Fruit fly (Drosophila melanogaster) whole organism, wandering third instar larva: ENCODE measurements around the gene B9d1.
A peak's percentile ranks its signal among the peaks of the same experiment; 100 is the strongest.

Experiments used
- Abd-B ChIP-seq: fragments of >200 bp; optimal IDR thresholded peaks from 2 replicates; lab custom pipeline; 2017; ENCODE audit warnings: missing biosample characterization, missing genetic modification characterization
- CG9705 ChIP-seq: fragments of 200-800 bp; sonication (Bioruptor generic); optimal IDR thresholded peaks from 2 replicates; lab custom pipeline; 2018; ENCODE audit warnings: missing biosample characterization, mild to moderate bottlenecking, missing genetic modification characterization
- CrebA ChIP-seq: fragments of 200-800 bp; sonication (Bioruptor generic); optimal IDR thresholded peaks from 2 replicates; lab custom pipeline; 2016; ENCODE audit warnings: missing biosample characterization, mild to moderate bottlenecking, missing genetic modification characterization, borderline replicate concordance
- HLH106 ChIP-seq: fragments of 200-800 bp; optimal IDR thresholded peaks from 3 replicates; lab custom pipeline; 2019; ENCODE audit warnings: missing biosample characterization, mild to moderate bottlenecking, missing genetic modification characterization, moderate library complexity
- Hnf4 ChIP-seq: fragments of 200-800 bp; sonication (Bioruptor generic); optimal IDR thresholded peaks from 2 replicates; lab custom pipeline; 2016; ENCODE audit warnings: missing biosample characterization, mild to moderate bottlenecking, missing genetic modification characterization
- Hr78 ChIP-seq: fragments of >200 bp; optimal IDR thresholded peaks from 2 replicates; lab custom pipeline; 2017; ENCODE audit warnings: missing biosample characterization, missing genetic modification characterization
- Hr83 ChIP-seq: fragments of 200-300 bp; sonication (Bioruptor generic); optimal IDR thresholded peaks from 2 replicates; lab custom pipeline; 2016; ENCODE audit warnings: missing biosample characterization, mild to moderate bottlenecking, missing genetic modification characterization, moderate library complexity; ENCODE audit not compliant: poor library complexity, severe bottlenecking
- Jra ChIP-seq: sonication (Bioruptor generic); optimal IDR thresholded peaks from 2 replicates; lab custom pipeline; 2016; ENCODE audit warnings: missing biosample characterization, missing genetic modification characterization
- Mio ChIP-seq: sonication (Bioruptor generic); optimal IDR thresholded peaks from 2 replicates; lab custom pipeline; 2016; ENCODE audit warnings: missing biosample characterization, missing genetic modification characterization
- Myc ChIP-seq: fragments of >200 bp; optimal IDR thresholded peaks from 2 replicates; lab custom pipeline; 2017
- N ChIP-seq: fragments of >200 bp; optimal IDR thresholded peaks from 2 replicates; lab custom pipeline; 2018; ENCODE audit warnings: missing biosample characterization, missing external identifiers, missing genetic modification characterization
- OdsH ChIP-seq: fragments of 200-800 bp; sonication (Bioruptor generic); optimal IDR thresholded peaks from 2 replicates; lab custom pipeline; 2016; ENCODE audit warnings: missing biosample characterization, mild to moderate bottlenecking, missing genetic modification characterization
- Rel ChIP-seq, 2 experiments: fragments of 200-800 bp; sonication (Bioruptor generic) in 1 of 2; optimal IDR thresholded peaks; 2 replicates in 1 of 2; 3 replicates in 1 of 2; lab custom pipeline; 2016 to 2019; ENCODE audit warnings: mild to moderate bottlenecking in 2 of 2, missing biosample characterization in 2 of 2, missing genetic modification characterization in 2 of 2, moderate library complexity in 1 of 2
- Sp1 ChIP-seq: fragments of 200-800 bp; sonication (Bioruptor generic); optimal IDR thresholded peaks from 3 replicates; lab custom pipeline; 2019; ENCODE audit warnings: missing biosample characterization, mild to moderate bottlenecking, missing genetic modification characterization, moderate library complexity
- br ChIP-seq: fragments of 200-800 bp; sonication (Bioruptor generic); optimal IDR thresholded peaks from 2 replicates; lab custom pipeline; 2016; ENCODE audit warnings: missing biosample characterization, missing genetic modification characterization
- brk ChIP-seq: fragments of 200-800 bp; sonication (Bioruptor generic); optimal IDR thresholded peaks from 2 replicates; lab custom pipeline; 2016; ENCODE audit warnings: missing biosample characterization, mild to moderate bottlenecking, missing genetic modification characterization
- dl ChIP-seq, 2 experiments: fragments of 175-275, 200-275 bp in 1 of 2; fragments of 200-275 bp in 1 of 2; sonication (Bioruptor generic); optimal IDR thresholded peaks; lab custom pipeline; 2018; ENCODE audit warnings: mild to moderate bottlenecking in 2 of 2, missing biosample characterization in 2 of 2, missing genetic modification characterization in 2 of 2, moderate library complexity in 2 of 2; ENCODE audit not compliant: partially characterized antibody in 2 of 2, insufficient read depth in 1 of 2
- dmrt93B ChIP-seq: fragments of 200-800 bp; sonication (Bioruptor generic); optimal IDR thresholded peaks from 2 replicates; lab custom pipeline; 2018; ENCODE audit warnings: missing biosample characterization, mild to moderate bottlenecking, missing genetic modification characterization
- ey ChIP-seq: fragments of 200-800 bp; sonication (Bioruptor generic); optimal IDR thresholded peaks from 2 replicates; lab custom pipeline; 2016; ENCODE audit warnings: missing biosample characterization, missing genetic modification characterization
- foxo ChIP-seq, 2 experiments: fragments of 200-800 bp; sonication (Bioruptor generic); optimal IDR thresholded peaks; 2 replicates in 1 of 2; 3 replicates in 1 of 2; lab custom pipeline; 2016 to 2017; ENCODE audit warnings: missing biosample characterization in 2 of 2, missing genetic modification characterization in 2 of 2
- fru ChIP-seq: fragments of 200-800 bp; sonication (Bioruptor generic); optimal IDR thresholded peaks from 3 replicates; lab custom pipeline; 2016; ENCODE audit warnings: missing biosample characterization, mild to moderate bottlenecking, missing genetic modification characterization
- h ChIP-seq: fragments of 200-800 bp; sonication (Bioruptor generic); optimal IDR thresholded peaks from 3 replicates; lab custom pipeline; 2016; ENCODE audit warnings: missing biosample characterization, mild to moderate bottlenecking, missing genetic modification characterization
- jim ChIP-seq: fragments of 175-275, 200-325 bp; sonication (Bioruptor generic); optimal IDR thresholded peaks from 2 replicates; lab custom pipeline; 2016; ENCODE audit warnings: missing biosample characterization, mild to moderate bottlenecking, missing genetic modification characterization
- psq ChIP-seq: fragments of 200-800 bp; sonication (Bioruptor generic); optimal IDR thresholded peaks from 3 replicates; lab custom pipeline; 2017; ENCODE audit warnings: missing biosample characterization, mild to moderate bottlenecking, missing genetic modification characterization, moderate library complexity
- rgr ChIP-seq: fragments of 200-800 bp; sonication (Bioruptor generic); optimal IDR thresholded peaks from 3 replicates; lab custom pipeline; 2016; ENCODE audit warnings: missing biosample characterization, mild to moderate bottlenecking, missing genetic modification characterization
- sage ChIP-seq: fragments of 200-800 bp; sonication (Bioruptor generic); optimal IDR thresholded peaks from 2 replicates; lab custom pipeline; 2016; ENCODE audit warnings: missing biosample characterization, mild to moderate bottlenecking, missing genetic modification characterization
- sv ChIP-seq: fragments of 200-800 bp; sonication (Bioruptor generic); optimal IDR thresholded peaks from 3 replicates; lab custom pipeline; 2016; ENCODE audit warnings: missing biosample characterization, missing genetic modification characterization
- usp ChIP-seq: fragments of >200 bp; optimal IDR thresholded peaks from 2 replicates; lab custom pipeline; 2017; ENCODE audit warnings: missing biosample characterization, missing genetic modification characterization
- woc ChIP-seq: sonication (Bioruptor generic); optimal IDR thresholded peaks from 2 replicates; lab custom pipeline; 2016; ENCODE audit warnings: missing biosample characterization, mild to moderate bottlenecking, missing genetic modification characterization

B9d1 gene

dm6 chr3R:15471742-15472141 is 10.0 kb upstream of the B9d1 start:
- TF ChIP-seq rgr (GFP tag; lab: Kevin White, UChicago): no peak
- TF ChIP-seq Mio: no peak
- no peak for TF ChIP-seq sage
- no peak for TF ChIP-seq CrebA
- no peak for TF ChIP-seq Abd-B (GFP tag; lab: Kevin White, UChicago)
- no peak for TF ChIP-seq ey (GFP tag; lab: Kevin White, UChicago)
- no peak for TF ChIP-seq CG9705
- TF ChIP-seq Rel (GFP tag; optimal IDR thresholded peaks at IDR 0.05; lab: Kevin White, UChicago): no peak
- TF ChIP-seq Rel (tag; optimal IDR thresholded peaks at IDR 0.05; lab: Kevin White, UChicago): no peak
- TF ChIP-seq Jra (GFP tag; lab: Kevin White, UChicago): no peak
- TF ChIP-seq usp: no peak
- TF ChIP-seq jim: no peak
- no peak for TF ChIP-seq dl (GFP tag; optimal IDR thresholded peaks at IDR 0.05; lab: Kevin White, UChicago; ENCODE audit: insufficient read depth in 1 of 2, partially characterized antibody in 2 of 2)
- no peak for TF ChIP-seq HLH106 (tag; lab: Kevin White, UChicago)
- no peak for TF ChIP-seq fru (GFP tag; lab: Kevin White, UChicago)
- TF ChIP-seq Sp1 (GFP tag; lab: Kevin White, UChicago): no peak

- TF ChIP-seq foxo (GFP tag; optimal IDR thresholded peaks at IDR 0.05; lab: Kevin White, UChicago) (peak in 1 of 2 experiments; percentile 27), Rel (GFP tag; optimal IDR thresholded peaks at IDR 0.05; lab: Kevin White, UChicago) (no peak), Rel (tag; optimal IDR thresholded peaks at IDR 0.05; lab: Kevin White, UChicago) (no peak), dmrt93B (no peak), Hnf4 (GFP tag; lab: Kevin White, UChicago) (no peak), Myc (lab: Kevin White, UChicago) (no peak), psq (GFP tag; lab: Kevin White, UChicago) (peak; percentile 7), HLH106 (tag; lab: Kevin White, UChicago) (peak; percentile 35), rgr (GFP tag; lab: Kevin White, UChicago) (peak; percentile 0), CrebA (no peak), h (GFP tag; lab: Kevin White, UChicago) (peak; percentile 19), Hr78 (no peak), ey (GFP tag; lab: Kevin White, UChicago) (peak; percentile 46), dl (GFP tag; optimal IDR thresholded peaks at IDR 0.05; lab: Kevin White, UChicago; ENCODE audit: insufficient read depth in 1 of 2, partially characterized antibody in 2 of 2) (no peak), woc (no peak), brk (GFP tag; lab: Kevin White, UChicago) (no peak), fru (GFP tag; lab: Kevin White, UChicago) (no peak), sv (GFP tag; lab: Kevin White, UChicago) (no peak), sage (no peak)
Measured at dm6 chr3R:15472753-15473212, 8.9 kb upstream of the B9d1 start.

- TF ChIP-seq OdsH (GFP tag; lab: Kevin White, UChicago): no peak
- no peak for TF ChIP-seq Mio
- TF ChIP-seq Jra (GFP tag; lab: Kevin White, UChicago): no peak
- TF ChIP-seq jim: no peak
Measured at dm6 chr3R:15473360-15473938, 8.3 kb upstream of the B9d1 start.

- TF ChIP-seq dl (GFP tag; optimal IDR thresholded peaks at IDR 0.05; lab: Kevin White, UChicago; ENCODE audit: insufficient read depth in 1 of 2, partially characterized antibody in 2 of 2): no peak
- no peak for TF ChIP-seq br (GFP tag; lab: Kevin White, UChicago)
- TF ChIP-seq N (GFP tag; lab: Kevin White, UChicago): no peak
- TF ChIP-seq fru (GFP tag; lab: Kevin White, UChicago): no peak
- TF ChIP-seq Rel (GFP tag; optimal IDR thresholded peaks at IDR 0.05; lab: Kevin White, UChicago): no peak
- no peak for TF ChIP-seq Rel (tag; optimal IDR thresholded peaks at IDR 0.05; lab: Kevin White, UChicago)
- TF ChIP-seq Mio: no peak
- no peak for TF ChIP-seq dmrt93B
- no peak for TF ChIP-seq Hr83 (GFP tag; lab: Kevin White, UChicago)
Measured at dm6 chr3R:15474820-15475219, 6.9 kb upstream of the B9d1 start.
